Worm (Caenorhabditis elegans): ENCODE results near the gene F13H8.12.

DNA sequence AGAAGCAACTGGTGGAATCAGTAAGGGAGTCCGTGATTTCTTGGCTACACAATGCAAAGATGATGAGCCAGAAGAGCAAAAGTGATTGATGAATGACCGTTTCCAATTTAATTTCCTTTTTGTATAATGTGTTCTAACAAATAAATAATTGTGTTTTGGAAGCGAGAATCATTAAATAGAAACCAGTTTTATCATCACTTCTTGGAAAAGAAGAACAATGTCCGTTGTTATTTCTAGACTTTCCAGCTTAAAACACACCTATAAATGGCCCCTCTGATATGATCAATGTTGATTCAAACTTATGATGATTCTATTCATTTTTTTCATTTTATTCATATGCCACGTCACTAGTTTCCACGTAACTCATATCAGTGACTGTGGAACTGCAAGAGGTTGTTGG lies 43.8 kb downstream of the F13H8.12 start, which contains the start of gene C29F5.8:
- TF ChIP-seq tbp1 (GFP tag; optimal IDR thresholded peaks at IDR 0.05) = no peak
- TF ChIP-seq ceh-58 (GFP tag; IDR thresholded peaks at IDR 0.05) = no peak
